Worm (Caenorhabditis elegans): Measurements from ENCODE around the gene adah-1.

Gene adah-1

DNA sequence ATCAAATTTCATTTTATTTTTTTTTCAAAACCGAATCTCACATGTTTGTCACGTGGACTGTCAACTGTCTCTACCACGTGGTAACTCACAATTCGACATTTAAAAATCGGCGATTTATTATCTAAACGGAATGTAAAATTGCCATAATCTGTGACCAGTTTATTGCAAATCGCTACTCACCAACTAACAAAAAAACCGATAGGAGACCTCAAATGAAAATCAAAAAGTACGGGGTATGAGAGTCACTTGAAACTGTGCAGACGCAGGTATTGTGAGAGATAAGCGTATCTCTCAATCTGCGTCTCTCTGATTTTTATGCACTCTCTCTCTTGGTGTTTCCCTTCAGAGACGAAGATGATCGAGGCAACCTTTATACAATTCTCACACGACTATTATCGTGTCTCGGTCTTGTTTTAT, 23.8 kb downstream of the adah-1 start (continued):
- TF ChIP-seq egl-43 (GFP tag; IDR thresholded peaks at IDR 0.05) (0 out of 2 replicates have a peak, but pooled peaks have one; percentile 39), skn-1 (tag; optimal IDR thresholded peaks at IDR 0.05) (no peak), hlh-30 (tag; optimal IDR thresholded peaks at IDR 0.05; ENCODE audit: insufficient read depth) (peak; percentile 92), tra-1 (GFP tag; IDR thresholded peaks at IDR 0.05) (peak; percentile 65; the same call in 1 of the 2 replicates), Y105C5A.15 (GFP tag; IDR thresholded peaks at IDR 0.05) (no peak), attf-4 (tag; optimal IDR thresholded peaks at IDR 0.05) (no peak), ZK546.5 (tag; optimal IDR thresholded peaks at IDR 0.05) (no peak), D1046.2 (GFP tag; IDR thresholded peaks at IDR 0.05) (no peak), lir-3 (tag; optimal IDR thresholded peaks at IDR 0.05) (no peak), lin-15B (tag; optimal IDR thresholded peaks at IDR 0.05) (no peak), lin-29 (GFP tag; IDR thresholded peaks at IDR 0.05) (no peak), hmg-1.1 (GFP tag; IDR thresholded peaks at IDR 0.05) (peak; percentile 35; the same call in 1 of the 2 replicates), F10B5.3 (tag; optimal IDR thresholded peaks at IDR 0.05) (no peak), Y48G9A.11 (GFP tag; IDR thresholded peaks at IDR 0.05) (no peak), aly-2 (tag; optimal IDR thresholded peaks at IDR 0.05) (no peak), zfp-3 (GFP tag; conservative IDR thresholded peaks at IDR 0.05) (no peak), Y5F2A.4 (GFP tag; optimal IDR thresholded peaks at IDR 0.05) (no peak), F37D6.2 (tag; optimal IDR thresholded peaks at IDR 0.05) (no peak), nhr-102 (tag; optimal IDR thresholded peaks at IDR 0.05) (peak; percentile 72), zag-1 (tag; optimal IDR thresholded peaks at IDR 0.05) (no peak), Y75B8A.6 (GFP tag; IDR thresholded peaks at IDR 0.05) (no peak)

DNA sequence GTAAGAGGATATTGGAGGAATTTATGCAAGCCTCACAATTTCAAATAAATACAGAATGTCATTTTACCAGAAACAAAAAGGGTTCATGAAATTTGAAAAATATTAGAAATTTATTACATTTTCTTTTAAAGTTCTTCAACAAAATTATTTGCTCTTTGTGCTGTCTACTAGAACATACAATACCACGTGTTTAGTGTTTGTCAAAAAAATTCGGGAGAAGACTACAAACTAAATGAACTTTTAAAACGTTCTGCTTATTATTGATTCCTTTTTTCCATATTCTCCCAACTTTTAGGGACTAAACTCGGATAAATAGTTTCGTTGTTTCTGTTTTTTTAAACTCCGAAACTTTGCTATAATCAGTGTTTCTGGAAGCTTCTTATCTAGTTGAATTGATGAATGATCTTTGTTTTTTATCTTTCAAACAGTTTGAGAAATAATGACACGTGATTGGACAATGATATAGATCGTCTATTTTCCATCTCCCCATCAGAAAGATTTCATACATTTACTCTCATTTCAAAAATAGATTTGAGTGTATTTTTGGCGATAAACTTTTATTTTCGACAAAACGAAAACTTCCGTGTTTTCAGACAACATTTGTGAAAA, 24.7 kb downstream of the adah-1 start:
- TF ChIP-seq hlh-30 (tag; optimal IDR thresholded peaks at IDR 0.05; ENCODE audit: insufficient read depth) (peak; percentile 34), nhr-28 (tag; optimal IDR thresholded peaks at IDR 0.05) (peak; percentile 25), unc-62 (GFP tag; optimal IDR thresholded peaks at IDR 0.05 in 1 of 2) (peak in 1 of 2 experiments; percentile 33), unc-62 (tag; optimal IDR thresholded peaks at IDR 0.05) (no peak), nhr-48 (tag; optimal IDR thresholded peaks at IDR 0.05) (peak; percentile 15), tra-1 (GFP tag; IDR thresholded peaks at IDR 0.05) (no peak), hlh-11 (tag; optimal IDR thresholded peaks at IDR 0.05) (peak; percentile 66), ceh-28 (tag; optimal IDR thresholded peaks at IDR 0.05) (no peak), dmd-6 (GFP tag; IDR thresholded peaks at IDR 0.05) (peak; percentile 49), Y75B8A.6 (GFP tag; IDR thresholded peaks at IDR 0.05) (no peak), daf-16 (GFP tag; optimal IDR thresholded peaks at IDR 0.05) (no peak), daf-16 (tag; optimal IDR thresholded peaks at IDR 0.05) (peak; percentile 71), nhr-237 (tag; optimal IDR thresholded peaks at IDR 0.05) (no peak), nhr-77 (tag; optimal IDR thresholded peaks at IDR 0.05) (peak; percentile 30), dve-1 (tag; optimal IDR thresholded peaks at IDR 0.05; ENCODE audit: insufficient read depth) (peak; percentile 87), aha-1 (tag) (peak; percentile 54), ceh-44 (GFP tag; IDR thresholded peaks at IDR 0.05) (no peak), saeg-2 (GFP tag; IDR thresholded peaks at IDR 0.05) (no peak), lin-29 (GFP tag; IDR thresholded peaks at IDR 0.05) (no peak), mdt-29 (GFP tag; IDR thresholded peaks at IDR 0.05) (peak; percentile 71; the same call in 1 of the 2 replicates), T26A8.4 (GFP tag; IDR thresholded peaks at IDR 0.05) (no peak), zfp-3 (GFP tag; conservative IDR thresholded peaks at IDR 0.05) (0 out of 2 replicates have a peak, but pooled peaks have one; percentile 20), ama-1 (optimal IDR thresholded peaks at IDR 0.05) (no peak), unc-130 (GFP tag; optimal IDR thresholded peaks at IDR 0.05) (no peak)
